Worm (Caenorhabditis elegans) whole organism, early embryonic: ENCODE results near the gene his-59.

Experiments used
- B0310.2 ChIP-seq: sonication (generic microtip); optimal IDR thresholded peaks from 2 replicates; lab custom pipeline; 2016; ENCODE audit warnings: mild to moderate bottlenecking, missing genetic modification characterization, missing compliant biosample characterization
- F13C5.2 ChIP-seq: sonication (generic microtip); optimal IDR thresholded peaks from 2 replicates; lab custom pipeline; 2017; ENCODE audit warnings: mild to moderate bottlenecking, missing genetic modification characterization, inconsistent platforms, missing compliant biosample characterization
- aly-1 ChIP-seq: sonication (generic microtip); optimal IDR thresholded peaks from 2 replicates; lab custom pipeline; 2016; ENCODE audit warnings: missing genetic modification characterization, missing compliant biosample characterization
- ama-1 ChIP-seq: fragments of 150-350 bp; optimal IDR thresholded peaks from 2 replicates; lab custom pipeline; 2014
- ceh-13 ChIP-seq: fragments of 200-800 bp; sonication (Bioruptor generic); optimal IDR thresholded peaks from 2 replicates; lab custom pipeline; 2018; ENCODE audit warnings: mild to moderate bottlenecking, missing genetic modification characterization, missing compliant biosample characterization
- ceh-36 ChIP-seq: sonication (generic microtip); optimal IDR thresholded peaks from 2 replicates; lab custom pipeline; 2016; ENCODE audit warnings: missing genetic modification characterization, inconsistent platforms, missing compliant biosample characterization
- ets-7 ChIP-seq: sonication (generic microtip); optimal IDR thresholded peaks from 2 replicates; lab custom pipeline; 2016; ENCODE audit warnings: missing genotype, missing genetic modification characterization, missing compliant biosample characterization
- flt-1 ChIP-seq: fragments of 200-800 bp; sonication (Bioruptor generic); IDR thresholded peaks from 2 replicates; pipeline ENCODE4 v1.3.6; 2022; ENCODE audit warnings: missing genetic modification characterization, missing compliant biosample characterization
- hmbx-1 ChIP-seq: sonication (generic microtip); optimal IDR thresholded peaks from 2 replicates; lab custom pipeline; 2016; ENCODE audit warnings: mild to moderate bottlenecking, missing genetic modification characterization, missing compliant biosample characterization
- hmg-4 ChIP-seq: fragments of 200-800 bp; sonication (Bioruptor generic); optimal IDR thresholded peaks from 2 replicates; lab custom pipeline; 2018; ENCODE audit warnings: mild to moderate bottlenecking, missing genetic modification characterization, missing compliant biosample characterization
- hnd-1 ChIP-seq: sonication (generic microtip); optimal IDR thresholded peaks from 2 replicates; lab custom pipeline; 2016; ENCODE audit warnings: missing genetic modification characterization, missing compliant biosample characterization
- pes-1 ChIP-seq: fragments of 200-800 bp; sonication (Bioruptor generic); IDR thresholded peaks from 2 replicates; pipeline ENCODE4 v1.3.6; 2022; ENCODE audit warnings: missing genetic modification reagents, missing genetic modification characterization, missing compliant biosample characterization
- scrt-1 ChIP-seq: fragments of 200-800 bp; sonication (Bioruptor generic); IDR thresholded peaks from 2 replicates; pipeline ENCODE4 v1.3.6; 2022; ENCODE audit warnings: missing genetic modification characterization, missing compliant biosample characterization
- sea-1 ChIP-seq: fragments of 200-800 bp; sonication (Bioruptor generic); conservative IDR thresholded peaks from 2 replicates; pipeline ENCODE4 v1.3.6; 2022; ENCODE audit warnings: missing genetic modification characterization, missing compliant biosample characterization
- tbx-11 ChIP-seq: fragments of 200-800 bp; sonication (Bioruptor generic); IDR thresholded peaks from 2 replicates; pipeline ENCODE4 v1.3.6; 2022; ENCODE audit warnings: missing genetic modification characterization, missing compliant biosample characterization
- tbx-37 ChIP-seq: fragments of 200-800 bp; sonication (Bioruptor generic); conservative IDR thresholded peaks from 2 replicates; pipeline ENCODE4 v1.3.6; 2022; ENCODE audit warnings: missing genetic modification reagents, missing genetic modification characterization, missing compliant biosample characterization
- tra-4 ChIP-seq: sonication (generic microtip); optimal IDR thresholded peaks from 2 replicates; lab custom pipeline; 2017; ENCODE audit warnings: missing genetic modification characterization, missing compliant biosample characterization

Gene his-59

DNA sequence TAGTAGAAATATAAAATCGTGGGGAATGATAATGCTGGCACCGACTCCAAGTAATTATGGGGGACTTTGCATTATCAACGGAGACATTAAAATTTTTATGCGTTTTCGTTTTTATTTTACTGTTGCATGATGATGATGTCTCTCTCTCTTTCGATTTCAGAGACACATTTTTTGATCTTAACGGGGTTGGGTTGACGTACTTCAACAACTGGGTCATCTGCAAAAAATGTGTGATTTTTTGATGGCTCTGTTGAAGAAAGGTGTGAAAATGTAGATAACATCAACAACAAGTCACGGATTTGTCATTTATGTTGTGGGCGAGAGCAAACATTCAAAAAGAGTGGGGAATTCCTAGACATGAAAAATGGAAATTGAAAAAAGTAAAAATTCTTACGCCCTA lies 13.3 kb downstream of the his-59 start, which contains the start of gene F55G1.15:
Gene F55G1.15 (minus strand): TSS at position 101 of the 400 bp plus-strand sequence.
- TF ChIP-seq ama-1 (lab: Kevin White, UChicago) (no peak), pes-1 (GFP tag; lab: Robert Waterston, UW) (no peak), tbx-37 (GFP tag; lab: Robert Waterston, UW) (no peak), ets-7 (tag; lab: Kevin White, UChicago) (no peak), scrt-1 (GFP tag; lab: Robert Waterston, UW) (no peak), hnd-1 (tag; lab: Kevin White, UChicago) (no peak), B0310.2 (tag; lab: Kevin White, UChicago) (no peak), F13C5.2 (tag; lab: Kevin White, UChicago) (no peak), hmg-4 (GFP tag; lab: Kevin White, UChicago) (no peak), flt-1 (GFP tag; lab: Robert Waterston, UW) (no peak), ceh-36 (tag; lab: Kevin White, UChicago) (no peak), hmbx-1 (tag; lab: Kevin White, UChicago) (no peak), sea-1 (no peak), tbx-11 (GFP tag; lab: Robert Waterston, UW) (no peak)

DNA sequence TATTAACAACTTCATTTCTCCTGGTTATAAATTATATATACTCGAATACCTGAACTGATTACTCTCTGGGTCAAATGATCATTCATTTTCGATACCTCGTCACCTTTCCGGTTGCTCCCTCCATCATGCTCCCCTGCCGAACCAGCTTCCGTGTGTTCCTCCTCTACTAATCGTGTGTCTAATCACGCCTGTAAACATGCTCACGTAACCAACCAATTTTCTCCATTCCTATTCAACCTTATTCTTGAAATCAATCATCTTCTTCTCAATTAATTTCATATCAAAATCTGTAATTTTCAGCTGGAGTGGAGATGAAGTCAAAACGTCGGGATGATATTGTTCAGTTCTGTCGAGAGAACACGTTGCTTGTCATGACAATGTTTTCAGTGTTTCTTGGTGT lies 15.3 kb downstream of the his-59 start, which contains the start of gene glt-6:
Gene glt-6 (plus strand): TSS at position 301 of the 400 bp plus-strand sequence.
- TF ChIP-seq tbx-37 (GFP tag; lab: Robert Waterston, UW), result no peak
- no peak for TF ChIP-seq flt-1 (GFP tag; lab: Robert Waterston, UW)
- no peak for TF ChIP-seq B0310.2 (tag; lab: Kevin White, UChicago)
- no peak for TF ChIP-seq ceh-13

DNA sequence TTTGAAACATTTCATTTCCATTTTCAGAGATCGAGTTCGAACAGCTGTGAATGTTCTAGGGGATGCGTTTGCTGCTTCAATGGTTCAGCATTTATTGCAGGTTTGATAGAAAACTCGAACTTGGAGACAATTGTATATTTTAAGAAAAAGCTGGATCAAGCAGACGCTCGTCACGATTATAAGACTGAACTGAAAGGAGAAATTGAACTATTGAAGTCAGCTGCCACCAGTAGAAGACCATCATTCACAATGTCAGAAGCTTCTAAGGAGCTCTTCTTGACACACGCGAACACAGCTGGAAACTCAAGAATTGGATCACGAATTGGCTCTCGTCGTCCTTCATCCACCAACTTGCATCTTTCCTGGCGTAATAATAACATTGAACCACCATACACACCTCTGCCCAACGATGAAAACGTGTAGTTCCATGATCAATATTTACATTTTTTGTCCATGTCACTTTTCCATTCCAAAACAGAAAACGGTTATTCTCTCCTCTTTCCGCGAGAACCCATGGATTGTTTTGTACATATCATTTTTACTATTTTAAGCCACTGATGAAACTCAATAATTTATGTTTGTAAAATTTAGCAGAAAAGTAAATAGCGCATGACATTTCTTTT lies 17.9 kb downstream of the his-59 start:
- TF ChIP-seq hmg-4 (GFP tag; lab: Kevin White, UChicago) (no peak), sea-1 (no peak), B0310.2 (tag; lab: Kevin White, UChicago) (no peak), hmbx-1 (tag; lab: Kevin White, UChicago) (no peak), flt-1 (GFP tag; lab: Robert Waterston, UW) (no peak), tbx-37 (GFP tag; lab: Robert Waterston, UW) (no peak), scrt-1 (GFP tag; lab: Robert Waterston, UW) (no peak), F13C5.2 (tag; lab: Kevin White, UChicago) (no peak), ets-7 (tag; lab: Kevin White, UChicago) (no peak), ceh-36 (tag; lab: Kevin White, UChicago) (no peak), pes-1 (GFP tag; lab: Robert Waterston, UW) (no peak), aly-1 (tag; lab: Kevin White, UChicago) (no peak), hnd-1 (tag; lab: Kevin White, UChicago) (no peak), ama-1 (lab: Kevin White, UChicago) (no peak), ceh-13 (no peak), tbx-11 (GFP tag; lab: Robert Waterston, UW) (no peak)

DNA sequence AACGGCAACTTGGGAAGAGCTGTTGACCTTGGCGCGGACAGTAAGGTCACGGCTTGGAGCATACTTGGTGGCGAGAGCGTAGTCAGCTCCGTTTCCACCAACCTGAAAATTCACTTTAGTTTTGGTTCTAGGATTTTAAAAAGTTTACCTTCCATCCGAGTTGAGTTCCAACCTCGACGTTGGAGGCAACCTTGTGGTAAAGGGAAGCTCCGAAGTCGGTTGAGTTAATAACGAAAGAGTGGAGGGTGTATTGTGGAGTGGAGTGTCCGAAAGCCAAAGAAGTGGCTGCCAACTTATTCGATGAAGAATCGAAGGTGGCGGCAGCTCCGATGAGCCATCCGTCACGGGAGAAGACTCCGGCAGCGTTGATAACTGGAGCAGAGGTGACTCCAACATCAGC lies 18.7 kb downstream of the his-59 start:
- no peak for TF ChIP-seq ama-1 (lab: Kevin White, UChicago)
- no peak for TF ChIP-seq aly-1 (tag; lab: Kevin White, UChicago)
- TF ChIP-seq F13C5.2 (tag; lab: Kevin White, UChicago), result no peak
- no peak for TF ChIP-seq hmg-4 (GFP tag; lab: Kevin White, UChicago)
- no peak for TF ChIP-seq tbx-37 (GFP tag; lab: Robert Waterston, UW)

DNA sequence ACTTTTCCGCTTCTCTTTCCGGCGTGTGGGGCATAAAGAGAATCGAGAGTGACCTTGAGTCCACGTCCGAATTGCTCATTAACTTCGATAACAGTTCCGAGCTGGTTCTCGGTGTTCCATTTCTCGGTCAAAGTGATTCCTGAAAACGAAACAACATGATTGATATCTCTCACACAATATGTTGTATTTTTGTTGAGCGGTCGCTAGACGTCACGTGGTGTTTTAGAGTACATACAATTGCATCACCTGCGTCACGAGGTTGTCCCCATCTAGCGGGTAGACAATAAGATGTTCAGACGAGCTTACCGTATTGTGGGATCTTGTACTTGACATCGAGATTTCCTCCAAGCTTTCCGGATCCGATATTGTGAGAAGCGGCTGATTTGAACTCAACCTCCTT lies 19.3 kb downstream of the his-59 start:
- TF ChIP-seq hnd-1 (tag; lab: Kevin White, UChicago) (no peak), pes-1 (GFP tag; lab: Robert Waterston, UW) (no peak), tbx-11 (GFP tag; lab: Robert Waterston, UW) (no peak), F13C5.2 (tag; lab: Kevin White, UChicago) (no peak), flt-1 (GFP tag; lab: Robert Waterston, UW) (no peak), hmbx-1 (tag; lab: Kevin White, UChicago) (no peak), B0310.2 (tag; lab: Kevin White, UChicago) (no peak), ceh-13 (no peak), ama-1 (lab: Kevin White, UChicago) (no peak), tra-4 (tag; lab: Kevin White, UChicago) (no peak), sea-1 (no peak), ceh-36 (tag; lab: Kevin White, UChicago) (no peak), scrt-1 (GFP tag; lab: Robert Waterston, UW) (no peak), aly-1 (tag; lab: Kevin White, UChicago) (no peak), ets-7 (tag; lab: Kevin White, UChicago) (no peak)

DNA sequence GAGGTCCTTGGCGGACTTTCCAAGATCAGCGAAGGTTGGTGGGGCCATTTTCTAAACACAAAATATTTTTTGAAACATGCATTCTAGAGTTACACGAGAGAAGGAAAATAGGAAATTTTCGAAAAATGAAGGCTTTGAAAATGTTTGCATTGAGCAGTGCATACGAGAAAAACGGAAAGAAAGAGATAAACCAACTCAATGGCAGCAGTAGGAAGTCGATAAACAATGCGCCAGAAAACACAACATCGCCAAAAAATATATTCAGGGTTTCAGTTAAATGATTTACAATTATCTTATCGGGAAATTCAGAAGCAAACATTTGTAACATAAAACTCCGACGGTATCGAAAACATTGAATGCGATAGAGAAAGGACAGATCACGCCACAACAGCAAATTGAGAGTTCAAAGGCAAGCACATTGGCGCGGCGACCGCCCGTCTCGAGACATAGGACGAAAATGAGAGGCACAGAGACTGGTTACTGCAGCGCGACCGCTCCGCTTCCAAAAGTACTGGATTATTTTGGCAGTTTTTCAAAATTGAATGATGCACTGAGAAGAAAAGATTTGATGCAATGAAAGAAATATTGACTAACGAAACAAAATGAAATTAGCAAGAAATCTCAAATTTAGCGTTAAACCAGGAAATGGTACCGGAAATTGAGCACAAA lies 19.9 kb downstream of the his-59 start, which contains the start of the genes vdac-1 and R05G6.5:
Gene vdac-1 (minus strand): TSS at position 51 of the 669 bp plus-strand sequence.
Gene R05G6.5 (plus strand): TSS at position 527 of the 669 bp plus-strand sequence.
- TF ChIP-seq B0310.2 (tag; lab: Kevin White, UChicago), result no peak

DNA sequence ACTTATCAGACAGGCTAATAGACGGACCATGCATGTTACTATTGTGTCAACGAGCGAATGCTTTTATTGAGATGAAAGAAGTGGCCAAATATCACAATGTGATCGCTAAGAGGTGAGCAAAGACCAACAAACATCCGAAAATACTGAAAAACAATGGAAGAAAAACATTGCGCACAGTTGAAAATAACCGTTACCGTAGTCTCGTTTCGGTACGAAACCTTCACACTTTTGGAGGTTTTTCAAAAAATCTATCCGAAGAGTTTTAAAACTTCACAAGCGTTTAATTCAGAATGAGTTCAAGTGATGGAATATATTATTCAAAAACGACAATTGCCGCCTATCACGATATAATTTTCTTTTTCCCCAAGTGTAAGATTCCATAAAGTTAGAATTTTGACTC lies 20.8 kb downstream of the his-59 start:
- no peak for TF ChIP-seq sea-1
- no peak for TF ChIP-seq pes-1 (GFP tag; lab: Robert Waterston, UW)
- no peak for TF ChIP-seq B0310.2 (tag; lab: Kevin White, UChicago)
- no peak for TF ChIP-seq scrt-1 (GFP tag; lab: Robert Waterston, UW)
- no peak for TF ChIP-seq tbx-11 (GFP tag; lab: Robert Waterston, UW)
- no peak for TF ChIP-seq hnd-1 (tag; lab: Kevin White, UChicago)
- no peak for TF ChIP-seq tbx-37 (GFP tag; lab: Robert Waterston, UW)
- no peak for TF ChIP-seq ama-1 (lab: Kevin White, UChicago)
- no peak for TF ChIP-seq ceh-36 (tag; lab: Kevin White, UChicago)
- TF ChIP-seq aly-1 (tag; lab: Kevin White, UChicago), result no peak
- TF ChIP-seq tra-4 (tag; lab: Kevin White, UChicago), result no peak
- no peak for TF ChIP-seq ceh-13
- no peak for TF ChIP-seq F13C5.2 (tag; lab: Kevin White, UChicago)
- TF ChIP-seq flt-1 (GFP tag; lab: Robert Waterston, UW), result no peak
- no peak for TF ChIP-seq ets-7 (tag; lab: Kevin White, UChicago)
- no peak for TF ChIP-seq hmg-4 (GFP tag; lab: Kevin White, UChicago)
- no peak for TF ChIP-seq hmbx-1 (tag; lab: Kevin White, UChicago)
